Worm (Caenorhabditis elegans) whole organism, early embryonic: Measurements from ENCODE around the gene ZK688.5.

Experiments used
- F13C5.2 ChIP-seq: sonication (generic microtip); optimal IDR thresholded peaks from 2 replicates; lab custom pipeline; 2017; ENCODE audit warnings: mild to moderate bottlenecking, missing genetic modification characterization, inconsistent platforms, missing compliant biosample characterization
- aly-1 ChIP-seq: sonication (generic microtip); optimal IDR thresholded peaks from 2 replicates; lab custom pipeline; 2016; ENCODE audit warnings: missing genetic modification characterization, missing compliant biosample characterization
- ama-1 ChIP-seq: fragments of 150-350 bp; optimal IDR thresholded peaks from 2 replicates; lab custom pipeline; 2014
- ceh-13 ChIP-seq: fragments of 200-800 bp; sonication (Bioruptor generic); optimal IDR thresholded peaks from 2 replicates; lab custom pipeline; 2018; ENCODE audit warnings: mild to moderate bottlenecking, missing genetic modification characterization, missing compliant biosample characterization
- ceh-36 ChIP-seq: sonication (generic microtip); optimal IDR thresholded peaks from 2 replicates; lab custom pipeline; 2016; ENCODE audit warnings: missing genetic modification characterization, inconsistent platforms, missing compliant biosample characterization
- flt-1 ChIP-seq: fragments of 200-800 bp; sonication (Bioruptor generic); IDR thresholded peaks from 2 replicates; pipeline ENCODE4 v1.3.6; 2022; ENCODE audit warnings: missing genetic modification characterization, missing compliant biosample characterization
- hmbx-1 ChIP-seq: sonication (generic microtip); optimal IDR thresholded peaks from 2 replicates; lab custom pipeline; 2016; ENCODE audit warnings: mild to moderate bottlenecking, missing genetic modification characterization, missing compliant biosample characterization
- hmg-4 ChIP-seq: fragments of 200-800 bp; sonication (Bioruptor generic); optimal IDR thresholded peaks from 2 replicates; lab custom pipeline; 2018; ENCODE audit warnings: mild to moderate bottlenecking, missing genetic modification characterization, missing compliant biosample characterization
- hnd-1 ChIP-seq: sonication (generic microtip); optimal IDR thresholded peaks from 2 replicates; lab custom pipeline; 2016; ENCODE audit warnings: missing genetic modification characterization, missing compliant biosample characterization
- pes-1 ChIP-seq: fragments of 200-800 bp; sonication (Bioruptor generic); IDR thresholded peaks from 2 replicates; pipeline ENCODE4 v1.3.6; 2022; ENCODE audit warnings: missing genetic modification reagents, missing genetic modification characterization, missing compliant biosample characterization
- scrt-1 ChIP-seq: fragments of 200-800 bp; sonication (Bioruptor generic); IDR thresholded peaks from 2 replicates; pipeline ENCODE4 v1.3.6; 2022; ENCODE audit warnings: missing genetic modification characterization, missing compliant biosample characterization
- tbx-11 ChIP-seq: fragments of 200-800 bp; sonication (Bioruptor generic); IDR thresholded peaks from 2 replicates; pipeline ENCODE4 v1.3.6; 2022; ENCODE audit warnings: missing genetic modification characterization, missing compliant biosample characterization
- tra-4 ChIP-seq: sonication (generic microtip); optimal IDR thresholded peaks from 2 replicates; lab custom pipeline; 2017; ENCODE audit warnings: missing genetic modification characterization, missing compliant biosample characterization

ce11 chrIII:7933235-7933634 lies 41.8 kb upstream of the ZK688.5 start, which contains the start of gene ran-2:
- TF ChIP-seq pes-1 (GFP tag; lab: Robert Waterston, UW), result no peak
- TF ChIP-seq ama-1 (lab: Kevin White, UChicago), result no peak
- TF ChIP-seq flt-1, result no peak
- no peak for TF ChIP-seq scrt-1
- TF ChIP-seq ceh-13 (GFP tag; lab: Kevin White, UChicago), result no peak
- TF ChIP-seq F13C5.2 (tag; lab: Kevin White, UChicago), result no peak
- no peak for TF ChIP-seq aly-1
- no peak for TF ChIP-seq tbx-11 (GFP tag; lab: Robert Waterston, UW)
- no peak for TF ChIP-seq hnd-1
- no peak for TF ChIP-seq hmg-4
- TF ChIP-seq tra-4 (tag; lab: Kevin White, UChicago), result no peak
- no peak for TF ChIP-seq hmbx-1 (tag; lab: Kevin White, UChicago)
- TF ChIP-seq ceh-36 (tag; lab: Kevin White, UChicago), result no peak
